Worm (Caenorhabditis elegans): ENCODE results near the gene sdc-1.

ce11 chrX:16283103-16283502 lies 7.5 kb downstream of the sdc-1 start, which contains the start of gene F52E10.2:
- TF ChIP-seq ces-1 (GFP tag; optimal IDR thresholded peaks at IDR 0.05) (no peak), pha-4 (tag; optimal IDR thresholded peaks at IDR 0.05) (no peak), lsy-2 (tag; optimal IDR thresholded peaks at IDR 0.05) (no peak), nhr-2 (tag; optimal IDR thresholded peaks at IDR 0.05) (no peak), mab-5 (tag; optimal IDR thresholded peaks at IDR 0.05) (no peak), snpc-4 (tag; optimal IDR thresholded peaks at IDR 0.05) (no peak)
